Worm (Caenorhabditis elegans) whole organism, L2 larva: Measurements from ENCODE around the gene T05C12.9.

Experiments used
- C34F6.9 ChIP-seq: fragments of 150-350 bp; optimal IDR thresholded peaks from 2 replicates; lab custom pipeline; 2014; ENCODE audit warnings: missing biosample characterization, missing genetic modification characterization
- F13H6.1 ChIP-seq: sonication (generic microtip); optimal IDR thresholded peaks from 2 replicates; lab custom pipeline; 2016; ENCODE audit warnings: missing genetic modification characterization, missing compliant biosample characterization
- R02D3.7 ChIP-seq: fragments of 150-350 bp; optimal IDR thresholded peaks from 2 replicates; lab custom pipeline; 2014; ENCODE audit warnings: missing biosample characterization, missing genetic modification characterization
- Y55F3AM.14 ChIP-seq: fragments of 200-800 bp; sonication (Bioruptor generic); optimal IDR thresholded peaks from 2 replicates; lab custom pipeline; 2018; ENCODE audit warnings: mild to moderate bottlenecking, missing genetic modification characterization, missing compliant biosample characterization
- ZK546.5 ChIP-seq: sonication (generic microtip); optimal IDR thresholded peaks from 2 replicates; lab custom pipeline; 2017; ENCODE audit warnings: missing biosample characterization, missing genetic modification characterization
- alr-1 ChIP-seq: fragments of 150-350 bp; optimal IDR thresholded peaks from 2 replicates; lab custom pipeline; 2014; ENCODE audit warnings: missing biosample characterization, missing genetic modification characterization
- aly-2 ChIP-seq: fragments of 150-350 bp; optimal IDR thresholded peaks from 2 replicates; lab custom pipeline; 2014; ENCODE audit warnings: missing biosample characterization, missing genetic modification characterization
- ama-1 ChIP-seq: fragments of 150-350 bp; optimal IDR thresholded peaks from 2 replicates; lab custom pipeline; 2018; ENCODE audit warnings: inconsistent platforms
- blmp-1 ChIP-seq: sonication (generic microtip); optimal IDR thresholded peaks from 2 replicates; lab custom pipeline; 2017; ENCODE audit warnings: missing genetic modification characterization, mild to moderate bottlenecking, missing compliant biosample characterization, antibody characterized with exemption, moderate library complexity; ENCODE audit not compliant: insufficient read depth
- ceh-16 ChIP-seq: fragments of 150-350 bp; optimal IDR thresholded peaks from 2 replicates; lab custom pipeline; 2014; ENCODE audit warnings: missing biosample characterization, missing genetic modification characterization
- ceh-82 ChIP-seq: fragments of 150-350 bp; optimal IDR thresholded peaks from 2 replicates; lab custom pipeline; 2014; ENCODE audit warnings: missing biosample characterization, missing genetic modification characterization
- egl-27 ChIP-seq: sonication (generic microtip); optimal IDR thresholded peaks from 3 replicates; lab custom pipeline; 2017; ENCODE audit warnings: missing biosample characterization, missing genetic modification reagents, missing genetic modification characterization
- elt-1 ChIP-seq: fragments of 150-350 bp; optimal IDR thresholded peaks from 2 replicates; lab custom pipeline; 2014; ENCODE audit warnings: missing biosample characterization, missing genetic modification characterization
- elt-3 ChIP-seq: sonication (generic microtip); optimal IDR thresholded peaks from 2 replicates; lab custom pipeline; 2017; ENCODE audit warnings: missing biosample characterization, missing genetic modification characterization
- fos-1 ChIP-seq: fragments of 150-350 bp; optimal IDR thresholded peaks from 2 replicates; lab custom pipeline; 2014; ENCODE audit warnings: missing biosample characterization, missing genetic modification characterization
- lin-11 ChIP-seq: fragments of 150-350 bp; sonication (generic microtip); optimal IDR thresholded peaks from 2 replicates; lab custom pipeline; 2014; ENCODE audit warnings: missing biosample characterization, missing genetic modification characterization, inconsistent platforms, mixed read lengths
- lin-13 ChIP-seq: fragments of 150-350 bp; optimal IDR thresholded peaks from 2 replicates; lab custom pipeline; 2014; ENCODE audit warnings: missing biosample characterization, missing genetic modification reagents, missing genetic modification characterization
- lin-39 ChIP-seq: fragments of 150-350 bp; optimal IDR thresholded peaks from 2 replicates; lab custom pipeline; 2014; ENCODE audit warnings: missing biosample characterization, missing genetic modification reagents, missing genetic modification characterization
- mab-5 ChIP-seq: fragments of 150-350 bp; optimal IDR thresholded peaks from 2 replicates; lab custom pipeline; 2014; ENCODE audit warnings: missing biosample characterization, missing genetic modification characterization
- mbf-1 ChIP-seq: sonication (generic microtip); optimal IDR thresholded peaks from 2 replicates; lab custom pipeline; 2017; ENCODE audit warnings: missing biosample characterization, missing genetic modification characterization
- mdl-1 ChIP-seq, 2 experiments: fragments of 150-350 bp in 1 of 2; sonication (generic microtip) in 1 of 2; optimal IDR thresholded peaks; 2 replicates each; lab custom pipeline; 2017; ENCODE audit warnings: missing biosample characterization in 2 of 2, missing genetic modification characterization in 2 of 2
- nhr-11 ChIP-seq: fragments of 150-350 bp; optimal IDR thresholded peaks from 2 replicates; lab custom pipeline; 2014; ENCODE audit warnings: missing biosample characterization, missing genetic modification characterization
- nhr-12 ChIP-seq: fragments of 150-350 bp; optimal IDR thresholded peaks from 2 replicates; lab custom pipeline; 2014; ENCODE audit warnings: missing biosample characterization, missing genetic modification characterization
- nhr-129 ChIP-seq: fragments of 150-350 bp; optimal IDR thresholded peaks from 2 replicates; lab custom pipeline; 2014; ENCODE audit warnings: missing biosample characterization, missing genetic modification characterization
- nhr-21 ChIP-seq: fragments of 150-350 bp; optimal IDR thresholded peaks from 2 replicates; lab custom pipeline; 2014; ENCODE audit warnings: missing biosample characterization, missing genetic modification characterization
- nhr-25 ChIP-seq: fragments of 150-350 bp; sonication (generic microtip); optimal IDR thresholded peaks from 3 replicates; lab custom pipeline; 2014; ENCODE audit warnings: missing biosample characterization, missing genetic modification characterization
- nhr-6 ChIP-seq: fragments of 150-350 bp; optimal IDR thresholded peaks from 2 replicates; lab custom pipeline; 2014; ENCODE audit warnings: missing biosample characterization, missing genetic modification characterization
- peb-1 ChIP-seq: fragments of 150-350 bp; optimal IDR thresholded peaks from 2 replicates; lab custom pipeline; 2014; ENCODE audit warnings: missing biosample characterization, missing genetic modification characterization
- sem-4 ChIP-seq: fragments of 150-350 bp; optimal IDR thresholded peaks from 2 replicates; lab custom pipeline; 2014; ENCODE audit warnings: missing biosample characterization, missing genetic modification reagents, missing genetic modification characterization
- skn-1 ChIP-seq: sonication (generic microtip); optimal IDR thresholded peaks from 2 replicates; lab custom pipeline; 2017; ENCODE audit warnings: missing biosample characterization, missing genetic modification characterization
- sma-3 ChIP-seq: sonication (generic microtip); optimal IDR thresholded peaks from 2 replicates; lab custom pipeline; 2016; ENCODE audit warnings: missing genetic modification reagents, missing genetic modification characterization, missing compliant biosample characterization
- sma-9 ChIP-seq, 2 experiments: fragments of 150-350 bp in 1 of 2; sonication (generic microtip) in 1 of 2; optimal IDR thresholded peaks; 2 replicates each; lab custom pipeline; 2014 to 2016; ENCODE audit warnings: missing genetic modification characterization in 2 of 2, mild to moderate bottlenecking in 1 of 2, missing biosample characterization in 1 of 2, missing compliant biosample characterization in 1 of 2, missing genetic modification reagents in 1 of 2, moderate library complexity in 1 of 2
- unc-39 ChIP-seq: fragments of 150-350 bp; optimal IDR thresholded peaks from 2 replicates; lab custom pipeline; 2014; ENCODE audit warnings: missing biosample characterization, missing genetic modification characterization
- unc-55 ChIP-seq: fragments of 150-350 bp; sonication (generic microtip); optimal IDR thresholded peaks from 3 replicates; lab custom pipeline; 2014; ENCODE audit warnings: missing biosample characterization, missing genetic modification reagents, missing genetic modification characterization
- unc-62 ChIP-seq: fragments of 150-350 bp; optimal IDR thresholded peaks from 2 replicates; lab custom pipeline; 2014; ENCODE audit warnings: missing biosample characterization, missing genetic modification reagents, missing genetic modification characterization
- ztf-1 ChIP-seq: fragments of 200-800 bp; sonication (Bioruptor generic); conservative IDR thresholded peaks from 2 replicates; pipeline ENCODE4 v1.3.6; 2022; ENCODE audit warnings: missing genetic modification characterization, missing compliant biosample characterization
- ztf-11 ChIP-seq: sonication (generic microtip); optimal IDR thresholded peaks from 2 replicates; lab custom pipeline; 2017; ENCODE audit warnings: missing biosample characterization, missing genetic modification characterization
- ztf-4 ChIP-seq: fragments of 150-350 bp; optimal IDR thresholded peaks from 2 replicates; lab custom pipeline; 2014; ENCODE audit warnings: missing biosample characterization, missing genetic modification characterization

The T05C12.9 gene

DNA sequence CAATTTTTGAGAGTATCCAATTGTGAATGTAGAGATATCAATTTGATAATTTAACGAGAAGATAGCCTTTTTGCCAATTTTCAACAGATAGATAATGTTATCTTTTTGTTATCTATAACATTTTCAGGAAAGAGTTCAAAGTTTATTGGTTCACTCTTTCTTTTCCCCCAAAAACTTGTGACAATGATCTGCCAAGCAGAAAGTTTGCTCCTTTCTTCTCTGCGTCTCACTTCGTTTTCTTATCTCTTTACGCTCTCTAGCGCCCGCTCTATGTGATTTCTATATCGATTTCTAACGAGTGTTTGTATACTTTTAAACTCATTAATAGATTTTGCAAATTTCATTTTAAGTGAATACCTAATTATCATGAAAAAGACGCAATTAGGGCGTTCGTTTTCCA is 33.4 kb upstream of the T05C12.9 start (continued):
- TF ChIP-seq egl-27 (tag; lab: Kevin White, UChicago) (no peak), aly-2 (tag; lab: Kevin White, UChicago) (no peak), Y55F3AM.14 (GFP tag; lab: Kevin White, UChicago) (no peak), C34F6.9 (tag; lab: Kevin White, UChicago) (peak; percentile 18), ceh-82 (no peak), ZK546.5 (tag; lab: Kevin White, UChicago) (no peak), elt-1 (tag; lab: Kevin White, UChicago) (no peak), ztf-4 (no peak), skn-1 (peak; percentile 7), elt-3 (tag; lab: Kevin White, UChicago) (no peak), nhr-6 (tag; lab: Kevin White, UChicago) (no peak), nhr-11 (tag; lab: Kevin White, UChicago) (no peak)
- TF ChIP-seq, all 48 proteins: peak for 6

DNA sequence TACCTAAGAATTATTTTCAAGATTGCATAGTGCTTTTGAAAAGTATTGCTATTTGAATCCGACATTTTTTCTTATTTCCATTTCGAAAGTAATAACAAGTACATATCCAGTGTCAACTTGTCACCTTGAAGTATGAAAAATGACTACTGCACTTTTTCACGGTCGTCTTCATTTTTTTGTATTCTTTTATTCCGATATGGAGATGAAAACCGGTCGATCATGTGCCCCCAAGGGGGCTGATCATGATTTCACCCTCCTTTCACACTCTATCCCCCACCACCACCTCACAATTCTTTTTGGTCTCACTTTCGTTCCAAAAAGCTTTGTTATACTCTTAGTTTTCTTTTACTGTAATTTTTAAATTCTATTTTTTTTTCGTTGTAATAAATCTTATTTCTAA is 32.9 kb upstream of the T05C12.9 start:
- TF ChIP-seq nhr-25 (peak; percentile 65), blmp-1 (tag; lab: Kevin White, UChicago) (peak; percentile 84), sma-9 (GFP tag; optimal IDR thresholded peaks at IDR 0.05; lab: Kevin White, UChicago) (no peak), sma-9 (tag; optimal IDR thresholded peaks at IDR 0.05; lab: Kevin White, UChicago) (no peak), ama-1 (no peak)

DNA sequence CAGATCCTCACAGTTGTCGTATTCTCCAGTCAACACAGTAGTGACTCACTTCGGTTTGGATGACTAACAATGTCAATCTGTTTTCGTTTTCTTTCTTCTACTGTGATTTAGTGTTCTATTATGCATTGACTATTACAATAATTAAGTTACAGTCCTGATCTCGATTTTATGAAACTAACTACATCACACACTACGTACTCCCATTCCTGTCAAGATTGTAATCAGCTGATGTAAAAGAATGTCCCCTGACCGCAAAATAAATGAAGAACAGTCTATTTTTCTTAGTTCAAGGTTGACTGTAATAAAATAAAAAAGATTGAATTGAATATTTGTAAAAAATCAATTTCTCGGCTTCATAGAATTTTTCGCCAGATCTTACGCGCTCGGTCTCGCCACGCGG is 32.3 kb upstream of the T05C12.9 start:
- TF ChIP-seq lin-11 (tag; lab: Kevin White, UChicago) (no peak), nhr-25 (peak; percentile 47)

DNA sequence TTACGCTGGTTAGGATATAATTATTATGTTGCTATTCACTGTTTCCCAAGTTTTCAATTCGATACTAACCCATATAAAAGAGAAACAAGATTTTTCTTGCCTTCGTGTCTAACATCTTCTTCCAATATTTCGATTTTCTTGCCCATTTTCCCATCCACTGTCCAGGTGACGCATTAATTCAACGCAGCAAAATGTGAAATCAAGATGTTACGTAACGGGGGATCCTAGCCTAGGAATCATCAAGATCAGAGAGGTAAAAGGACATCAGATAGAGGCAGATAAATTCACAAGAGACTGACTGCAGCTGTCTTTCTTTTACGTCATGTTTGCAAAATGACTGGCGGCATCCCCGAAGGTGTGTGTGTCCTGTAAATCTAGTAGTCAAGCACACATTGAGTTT is 31.6 kb upstream of the T05C12.9 start:
- TF ChIP-seq unc-39 (tag; lab: Kevin White, UChicago) (no peak), nhr-12 (tag; lab: Kevin White, UChicago) (no peak), elt-1 (tag; lab: Kevin White, UChicago) (peak; percentile 3), lin-13 (no peak), nhr-129 (peak; percentile 9), F13H6.1 (tag; lab: Kevin White, UChicago) (no peak), lin-11 (tag; lab: Kevin White, UChicago) (no peak), fos-1 (tag; lab: Kevin White, UChicago) (peak; percentile 8), aly-2 (tag; lab: Kevin White, UChicago) (no peak), mdl-1 (tag; optimal IDR thresholded peaks at IDR 0.05; lab: Kevin White, UChicago) (no peak), nhr-21 (tag; lab: Kevin White, UChicago) (no peak), alr-1 (tag; lab: Kevin White, UChicago) (no peak), C34F6.9 (tag; lab: Kevin White, UChicago) (no peak), ceh-82 (no peak), R02D3.7 (tag; lab: Kevin White, UChicago) (no peak)

DNA sequence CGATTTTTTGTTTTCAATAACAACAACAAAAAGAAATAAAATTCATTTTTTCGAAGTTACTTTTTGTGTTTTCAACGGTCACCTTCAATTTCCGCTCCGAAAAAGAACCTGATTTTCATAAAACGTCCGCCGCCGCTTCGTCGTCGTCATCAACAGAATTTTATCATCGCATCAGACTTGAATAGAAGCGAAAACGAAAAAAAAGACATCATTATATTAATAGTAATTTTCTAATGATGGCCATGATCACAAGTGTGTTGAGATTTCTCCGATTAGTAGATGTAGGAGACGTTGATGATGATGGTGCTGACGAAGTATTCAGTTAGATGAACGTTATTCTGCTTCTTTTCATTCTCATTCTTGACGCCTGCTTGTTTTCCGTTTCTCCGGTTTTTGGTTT is 30.9 kb upstream of the T05C12.9 start:
- no peak for TF ChIP-seq nhr-21 (tag; lab: Kevin White, UChicago)
- no peak for TF ChIP-seq elt-3 (tag; lab: Kevin White, UChicago)
- TF ChIP-seq Y55F3AM.14 (GFP tag; lab: Kevin White, UChicago): no peak

DNA sequence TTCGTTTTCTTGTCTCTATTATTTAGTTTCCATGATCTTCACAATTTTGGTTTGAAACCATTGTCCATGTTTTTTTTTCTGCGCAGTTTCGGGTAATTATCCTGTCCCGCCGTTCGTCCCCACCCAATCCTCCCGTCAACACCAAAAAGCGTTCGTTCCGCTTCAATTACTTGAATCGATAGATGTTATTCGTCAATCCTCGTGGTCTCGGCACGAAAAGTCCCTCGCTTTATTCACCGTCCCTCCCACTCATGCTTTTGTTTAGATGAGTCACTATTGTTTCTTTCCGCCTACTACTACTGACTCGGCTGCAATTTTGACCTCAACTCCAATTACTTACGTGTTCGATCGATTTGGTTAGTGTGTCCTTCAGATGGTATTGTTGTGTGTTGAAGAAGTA is 30.4 kb upstream of the T05C12.9 start:
- TF ChIP-seq nhr-6 (tag; lab: Kevin White, UChicago) (no peak), fos-1 (tag; lab: Kevin White, UChicago) (no peak), blmp-1 (tag; lab: Kevin White, UChicago) (no peak)

DNA sequence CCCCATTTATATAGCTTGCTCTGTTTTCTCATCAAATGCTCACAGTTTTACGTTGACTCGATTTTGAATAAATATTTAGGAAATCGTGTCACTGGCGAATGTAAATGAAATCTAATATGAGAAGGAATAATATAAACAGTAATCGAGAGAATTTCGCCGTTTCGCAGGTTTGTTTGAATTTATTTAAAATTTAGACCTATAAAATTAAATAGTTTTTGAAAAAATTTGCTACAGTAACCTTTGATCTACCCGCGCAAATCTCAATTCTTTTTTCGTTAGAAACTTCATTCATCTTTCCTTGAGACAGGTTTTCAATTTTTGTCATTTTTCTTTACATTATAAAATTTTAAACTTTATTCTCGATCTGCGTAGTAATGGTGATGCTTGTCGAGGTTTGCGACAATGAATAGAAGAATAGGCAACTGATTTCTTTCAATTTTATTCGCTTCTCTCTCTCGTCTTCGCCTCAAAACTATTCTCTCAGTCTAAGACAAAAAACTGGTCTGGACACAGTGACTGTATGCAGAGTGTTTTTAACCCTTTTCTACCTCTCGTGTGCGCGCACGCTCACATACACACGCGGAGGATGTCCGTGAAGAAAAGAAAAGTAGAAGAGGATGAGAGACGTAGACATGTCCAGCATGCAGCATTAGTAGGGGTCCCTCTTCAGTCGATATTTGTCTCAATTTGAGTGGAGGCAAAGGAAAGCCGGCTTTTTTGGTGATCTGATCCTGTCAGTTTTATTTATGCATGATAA is 29.5 kb upstream of the T05C12.9 start, which contains the start of gene dab-1:
TSS of gene dab-1 (plus strand) at position 78 of the 757 bp plus-strand sequence.
- TF ChIP-seq unc-55: peak; percentile 28
- TF ChIP-seq peb-1 (tag; lab: Kevin White, UChicago): no peak
- no peak for TF ChIP-seq unc-62 (GFP tag; lab: Kevin White, UChicago)
- TF ChIP-seq ama-1: no peak
- no peak for TF ChIP-seq unc-39 (tag; lab: Kevin White, UChicago)
- TF ChIP-seq lin-11 (tag; lab: Kevin White, UChicago): no peak
- TF ChIP-seq ztf-11 (tag; lab: Kevin White, UChicago): no peak
- TF ChIP-seq sem-4 (tag; lab: Kevin White, UChicago): peak; percentile 61
- peak in 1 of 2 experiments; percentile 29 for TF ChIP-seq mdl-1 (tag; optimal IDR thresholded peaks at IDR 0.05; lab: Kevin White, UChicago)
- TF ChIP-seq ceh-82: no peak
- TF ChIP-seq nhr-11 (tag; lab: Kevin White, UChicago): no peak
- TF ChIP-seq lin-39 (tag; lab: Kevin White, UChicago): no peak
- no peak for TF ChIP-seq mab-5 (tag; lab: Kevin White, UChicago)
- TF ChIP-seq elt-3 (tag; lab: Kevin White, UChicago): no peak
- TF ChIP-seq ztf-1 (GFP tag; lab: Robert Waterston, UW): no peak
- TF ChIP-seq ZK546.5 (tag; lab: Kevin White, UChicago): no peak
- no peak for TF ChIP-seq ceh-16 (tag; lab: Kevin White, UChicago)
- TF ChIP-seq Y55F3AM.14 (GFP tag; lab: Kevin White, UChicago): no peak
- TF ChIP-seq mbf-1 (tag; lab: Kevin White, UChicago): no peak
- TF ChIP-seq elt-1 (tag; lab: Kevin White, UChicago): no peak
- no peak for TF ChIP-seq lin-13
- peak; percentile 9 for TF ChIP-seq sma-3
